In the genomic region with DNA sequence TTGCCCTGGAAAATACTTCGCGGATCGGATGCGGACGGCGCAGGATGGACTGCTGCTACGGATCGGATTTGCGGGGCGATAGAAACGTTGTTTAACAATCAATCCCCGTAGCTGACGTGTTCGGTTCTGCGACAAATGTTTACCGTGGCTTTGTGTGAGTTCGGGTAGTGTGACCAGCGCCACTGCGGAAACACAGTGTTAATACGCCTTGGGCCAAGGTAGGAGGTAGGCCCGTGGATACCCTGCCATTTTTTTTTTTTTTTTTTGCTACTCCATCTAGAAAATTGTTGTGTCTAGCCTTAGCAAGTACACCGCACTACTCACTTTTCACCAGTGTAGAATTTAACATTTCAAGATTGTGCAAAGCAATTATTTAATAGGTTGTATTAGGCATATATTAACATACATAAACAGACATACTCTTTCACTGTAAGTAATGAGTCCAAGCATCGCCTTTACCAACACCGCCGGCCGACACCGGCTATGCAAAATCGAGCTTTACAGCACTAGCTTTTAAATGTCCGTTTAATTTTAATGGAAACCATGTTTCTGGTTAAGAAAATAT, we compare ENCODE assay signal across 2 fruit fly cellular contexts.
TF ChIP-seq lines count a peak whose summit lies in the region.

A gene (minus strand): TSS at position 171 of the 565 bp plus-strand sequence.

TF ChIP-seq in whole organism, embryonic, 481 proteins besides CTCF, POLR2A, EP300 and RAD21 (continued from another document and continues in another):
- TF ChIP-seq MTF-1 (GFP tag; optimal IDR thresholded peaks at IDR 0.05; lab: Kevin White, UChicago; ENCODE audit: borderline replicate concordance) (peak; percentile 20), Drgx (GFP tag; IDR thresholded peaks at IDR 0.05; lab: Robert Waterston, UW) (peak; percentile 77), twi (tag; optimal IDR thresholded peaks at IDR 0.05; lab: Kevin White, UChicago) (peak; percentile 58), Fer3 (tag; optimal IDR thresholded peaks at IDR 0.05; lab: Kevin White, UChicago) (peak; percentile 64), CG12391 (tag; optimal IDR thresholded peaks at IDR 0.05; lab: Kevin White, UChicago) (peak; percentile 78), CG34376 (GFP tag; optimal IDR thresholded peaks at IDR 0.05; lab: Kevin White, UChicago) (peak; percentile 76), shn (GFP tag; optimal IDR thresholded peaks at IDR 0.05; lab: Kevin White, UChicago) (peak; percentile 94), sens-2 (GFP tag; IDR thresholded peaks at IDR 0.05; lab: Robert Waterston, UW) (peak; percentile 39; the same call in 1 of the 2 replicates), Sox100B (GFP tag; optimal IDR thresholded peaks at IDR 0.05; lab: Kevin White, UChicago) (no peak), CG12104 (GFP tag; optimal IDR thresholded peaks at IDR 0.05; lab: Kevin White, UChicago) (peak; percentile 63), ERR (GFP tag; optimal IDR thresholded peaks at IDR 0.05; lab: Kevin White, UChicago) (peak; percentile 81), otp (GFP tag; IDR thresholded peaks at IDR 0.05; lab: Robert Waterston, UW) (no peak), Kr (GFP tag; optimal IDR thresholded peaks at IDR 0.05; lab: Kevin White, UChicago) (no peak), CG15601 (tag; optimal IDR thresholded peaks at IDR 0.05; lab: Kevin White, UChicago) (peak; percentile 41), Neu2 (GFP tag; optimal IDR thresholded peaks at IDR 0.05; lab: Kevin White, UChicago; ENCODE audit: borderline replicate concordance) (peak; percentile 60), Hr78 (GFP tag; optimal IDR thresholded peaks at IDR 0.05; lab: Kevin White, UChicago) (peak in 1 of 2 experiments; percentile 2), BEAF-32 (GFP tag; optimal IDR thresholded peaks at IDR 0.05; lab: Kevin White, UChicago) (peak; percentile 32), CG12071 (GFP tag; optimal IDR thresholded peaks at IDR 0.05; lab: Kevin White, UChicago) (peak; percentile 42), tup (GFP tag; optimal IDR thresholded peaks at IDR 0.05; lab: Kevin White, UChicago) (peak; percentile 61), CG4282 (GFP tag; optimal IDR thresholded peaks at IDR 0.05; lab: Kevin White, UChicago) (peak; percentile 87), eve (GFP tag; optimal IDR thresholded peaks at IDR 0.05; lab: Kevin White, UChicago) (no peak), dysf (GFP tag; IDR thresholded peaks at IDR 0.05; lab: Robert Waterston, UW) (peak; percentile 90), HLH54F (GFP tag; optimal IDR thresholded peaks at IDR 0.05; lab: Kevin White, UChicago) (peak; percentile 95), Ssrp (tag; optimal IDR thresholded peaks at IDR 0.05; lab: Kevin White, UChicago) (peak; percentile 72), ttk (GFP tag; IDR thresholded peaks at IDR 0.05; lab: Robert Waterston, UW) (peak; percentile 73), fd96Cb (tag; optimal IDR thresholded peaks at IDR 0.05; lab: Kevin White, UChicago) (peak; percentile 73), CG15269 (tag; optimal IDR thresholded peaks at IDR 0.05; lab: Kevin White, UChicago) (peak; percentile 79), al (GFP tag; IDR thresholded peaks at IDR 0.05; lab: Robert Waterston, UW) (peak; percentile 88), tio (GFP tag; optimal IDR thresholded peaks at IDR 0.05; lab: Kevin White, UChicago) (no peak), CrebB (tag; optimal IDR thresholded peaks at IDR 0.05; lab: Kevin White, UChicago) (peak; percentile 31), Aef1 (GFP tag; IDR thresholded peaks at IDR 0.05; lab: Robert Waterston, UW) (peak; percentile 84), sc (optimal IDR thresholded peaks at IDR 0.05; lab: Kevin White, UChicago) (no peak), sc (GFP tag; optimal IDR thresholded peaks at IDR 0.05; lab: Kevin White, UChicago) (no peak), Ptx1 (GFP tag; IDR thresholded peaks at IDR 0.05; lab: Robert Waterston, UW) (peak; percentile 91), Tbp (GFP tag; optimal IDR thresholded peaks at IDR 0.05; lab: Kevin White, UChicago) (no peak), zf30C (GFP tag; optimal IDR thresholded peaks at IDR 0.05; lab: Kevin White, UChicago) (no peak), CG13123 (GFP tag; optimal IDR thresholded peaks at IDR 0.05; lab: Kevin White, UChicago) (peak; percentile 80), Dip2 (GFP tag; IDR thresholded peaks at IDR 0.05; lab: Robert Waterston, UW) (peak; percentile 58), Hr3 (GFP tag; optimal IDR thresholded peaks at IDR 0.05; lab: Kevin White, UChicago) (peak; percentile 91), Trl (optimal IDR thresholded peaks at IDR 0.05; lab: Kevin White, UChicago) (no peak), Trl (GFP tag; optimal IDR thresholded peaks at IDR 0.05; lab: Kevin White, UChicago) (peak; percentile 87), Hr39 (optimal IDR thresholded peaks at IDR 0.05; lab: Kevin White, UChicago) (no peak), CG1832 (GFP tag; optimal IDR thresholded peaks at IDR 0.05; lab: Kevin White, UChicago) (no peak), yki (optimal IDR thresholded peaks at IDR 0.05; lab: Kevin White, UChicago) (no peak), CG8765 (GFP tag; IDR thresholded peaks at IDR 0.05; lab: Robert Waterston, UW) (peak; percentile 62; the same call in 1 of the 2 replicates), Gsc (GFP tag; IDR thresholded peaks at IDR 0.05; lab: Robert Waterston, UW) (peak; percentile 45; the same call in 1 of the 2 replicates), CG6854 (GFP tag; optimal IDR thresholded peaks at IDR 0.05; lab: Kevin White, UChicago) (no peak), CG18599 (GFP tag; optimal IDR thresholded peaks at IDR 0.05; lab: Kevin White, UChicago) (no peak), Sin3A (optimal IDR thresholded peaks at IDR 0.05; lab: Kevin White, UChicago) (peak; percentile 85), bbx (GFP tag; IDR thresholded peaks at IDR 0.05; lab: Robert Waterston, UW; ENCODE audit: partially characterized antibody) (peak; percentile 17; the same call in 1 of the 2 replicates), HmgD (GFP tag; optimal IDR thresholded peaks at IDR 0.05; lab: Kevin White, UChicago) (peak; percentile 92), CG10543 (GFP tag; optimal IDR thresholded peaks at IDR 0.05; lab: Kevin White, UChicago) (peak; percentile 79), Bgb (GFP tag; IDR thresholded peaks at IDR 0.05; lab: Robert Waterston, UW; ENCODE audit: partially characterized antibody) (no peak), CG30431 (GFP tag; optimal IDR thresholded peaks at IDR 0.05; lab: Kevin White, UChicago) (peak; percentile 46), sna (GFP tag; IDR thresholded peaks at IDR 0.05; lab: Robert Waterston, UW; ENCODE audit: partially characterized antibody) (no peak), CG18476 (GFP tag; optimal IDR thresholded peaks at IDR 0.05; lab: Kevin White, UChicago) (peak; percentile 78), sob (GFP tag; IDR thresholded peaks at IDR 0.05; lab: Robert Waterston, UW) (peak; percentile 90), Sox102F (GFP tag; optimal IDR thresholded peaks at IDR 0.05; lab: Kevin White, UChicago) (no peak), her (GFP tag; optimal IDR thresholded peaks at IDR 0.05; lab: Kevin White, UChicago) (peak; percentile 82), cad (GFP tag; optimal IDR thresholded peaks at IDR 0.05; lab: Kevin White, UChicago) (no peak), Hmx (GFP tag; optimal IDR thresholded peaks at IDR 0.05; lab: Kevin White, UChicago) (no peak), CG33557 (GFP tag; optimal IDR thresholded peaks at IDR 0.05; lab: Kevin White, UChicago) (peak; percentile 57)

TF ChIP-seq in whole organism, prepupa, 60 proteins besides CTCF, POLR2A, EP300 and RAD21 (continued from another document):
- TF ChIP-seq CG6808 (GFP tag; optimal IDR thresholded peaks at IDR 0.05; lab: Kevin White, UChicago) (no peak), CG10669 (GFP tag; optimal IDR thresholded peaks at IDR 0.05; lab: Kevin White, UChicago) (no peak), lz (GFP tag; optimal IDR thresholded peaks at IDR 0.05; lab: Kevin White, UChicago) (peak; percentile 91), Gug (GFP tag; IDR thresholded peaks at IDR 0.05; lab: Robert Waterston, UW) (peak; percentile 77), CG6276 (GFP tag; optimal IDR thresholded peaks at IDR 0.05; lab: Kevin White, UChicago) (no peak)
